Fruit fly (Drosophila melanogaster): ENCODE data around the gene CG5116.
A peak's percentile ranks its signal among the peaks of the same experiment; 100 is the strongest.

CG5116 gene

DNA sequence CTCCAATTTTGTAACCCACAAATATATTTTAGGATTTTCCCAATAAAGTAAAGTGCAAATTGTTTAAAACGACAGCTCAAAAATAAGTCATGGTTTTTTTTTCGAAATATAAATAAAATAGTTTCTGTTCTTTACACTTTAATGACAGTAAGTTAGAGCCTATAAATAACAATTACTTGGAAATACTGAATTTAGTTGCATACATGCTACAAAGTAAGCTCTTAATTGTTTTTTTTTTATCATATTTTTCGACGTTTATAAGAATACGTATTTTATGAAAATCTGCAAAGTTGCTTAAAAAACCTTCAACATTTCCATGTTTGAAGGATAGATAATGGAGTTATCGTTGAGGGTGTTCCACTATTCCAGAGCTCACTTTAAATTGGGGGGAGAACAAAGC lies 34.6 kb downstream of the CG5116 start:
- no peak for TF ChIP-seq CG7101 (tag; optimal IDR thresholded peaks at IDR 0.05)
- TF ChIP-seq kay (GFP tag; ENCODE audit: borderline replicate concordance) = no peak
- TF ChIP-seq CG33017 (tag; optimal IDR thresholded peaks at IDR 0.05) = no peak

DNA sequence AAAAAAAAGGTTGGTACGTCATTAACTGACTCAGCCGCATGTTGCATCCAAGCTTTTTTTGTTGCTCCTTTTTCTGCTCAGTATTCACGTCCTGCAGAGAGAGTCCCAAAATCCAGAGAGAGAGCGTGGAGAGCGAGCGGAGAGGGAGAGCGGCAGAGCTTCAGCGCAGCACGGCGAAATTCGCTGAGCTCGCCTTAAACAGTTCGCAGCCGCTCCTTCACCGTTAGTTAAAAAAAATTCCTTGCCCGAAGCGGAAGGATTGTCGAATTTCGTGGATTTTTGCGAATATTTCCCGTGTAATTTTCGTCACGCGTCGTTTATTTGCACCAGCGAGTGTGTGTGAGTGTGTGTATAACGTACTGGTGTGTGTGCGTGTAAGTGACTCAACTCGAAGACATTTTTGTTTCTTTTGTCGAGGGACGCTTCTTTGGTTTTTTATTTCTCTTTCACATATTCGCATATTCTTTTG lies 35.2 kb downstream of the CG5116 start:
- TF ChIP-seq tj (GFP tag; optimal IDR thresholded peaks at IDR 0.05) (peak; percentile 54), CG12768 (GFP tag; optimal IDR thresholded peaks at IDR 0.05) (peak; percentile 25), Clk (GFP tag; optimal IDR thresholded peaks at IDR 0.05) (no peak), CG33017 (tag; optimal IDR thresholded peaks at IDR 0.05) (no peak)

DNA sequence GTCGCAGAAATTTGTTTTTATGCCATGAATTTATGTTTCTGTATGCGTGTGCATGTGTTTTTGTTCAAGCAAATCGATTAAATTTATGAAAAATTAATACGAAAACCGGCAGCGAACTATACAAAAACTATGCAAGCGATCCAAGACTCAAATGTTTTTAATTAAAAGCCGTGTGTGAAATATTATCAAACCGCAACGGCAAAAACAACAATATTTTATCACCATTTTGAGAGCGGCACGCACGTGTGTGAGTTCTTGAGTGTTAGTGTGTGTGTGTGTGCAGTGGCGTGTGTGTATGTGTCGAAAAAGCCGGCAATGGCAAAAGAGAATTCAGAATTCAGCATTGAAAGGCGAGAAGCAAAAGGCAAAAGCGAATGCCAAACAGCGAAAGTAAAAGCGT lies 35.7 kb downstream of the CG5116 start:
- TF ChIP-seq tj (GFP tag; optimal IDR thresholded peaks at IDR 0.05) (no peak), CG33017 (tag; optimal IDR thresholded peaks at IDR 0.05) (no peak), CG7045 (GFP tag; optimal IDR thresholded peaks at IDR 0.05) (no peak), toe (GFP tag; optimal IDR thresholded peaks at IDR 0.05) (no peak), cnc (optimal IDR thresholded peaks at IDR 0.05) (no peak), CG1620 (GFP tag; optimal IDR thresholded peaks at IDR 0.05) (no peak), kay (GFP tag; ENCODE audit: borderline replicate concordance) (no peak), CG12768 (GFP tag; optimal IDR thresholded peaks at IDR 0.05) (no peak), Mnt (GFP tag; optimal IDR thresholded peaks at IDR 0.05) (no peak), CG5204 (GFP tag; optimal IDR thresholded peaks at IDR 0.05) (no peak), CG11617 (GFP tag; optimal IDR thresholded peaks at IDR 0.05) (no peak), Crg-1 (GFP tag; optimal IDR thresholded peaks at IDR 0.05) (no peak), cic (GFP tag; optimal IDR thresholded peaks at IDR 0.05) (no peak), ovo (GFP tag; optimal IDR thresholded peaks at IDR 0.05) (no peak), CG7101 (tag; optimal IDR thresholded peaks at IDR 0.05) (no peak), pad (GFP tag; optimal IDR thresholded peaks at IDR 0.05) (no peak), Clk (GFP tag; optimal IDR thresholded peaks at IDR 0.05) (no peak), CG14711 (tag; optimal IDR thresholded peaks at IDR 0.05) (no peak), Hr96 (GFP tag; optimal IDR thresholded peaks at IDR 0.05) (no peak)

DNA sequence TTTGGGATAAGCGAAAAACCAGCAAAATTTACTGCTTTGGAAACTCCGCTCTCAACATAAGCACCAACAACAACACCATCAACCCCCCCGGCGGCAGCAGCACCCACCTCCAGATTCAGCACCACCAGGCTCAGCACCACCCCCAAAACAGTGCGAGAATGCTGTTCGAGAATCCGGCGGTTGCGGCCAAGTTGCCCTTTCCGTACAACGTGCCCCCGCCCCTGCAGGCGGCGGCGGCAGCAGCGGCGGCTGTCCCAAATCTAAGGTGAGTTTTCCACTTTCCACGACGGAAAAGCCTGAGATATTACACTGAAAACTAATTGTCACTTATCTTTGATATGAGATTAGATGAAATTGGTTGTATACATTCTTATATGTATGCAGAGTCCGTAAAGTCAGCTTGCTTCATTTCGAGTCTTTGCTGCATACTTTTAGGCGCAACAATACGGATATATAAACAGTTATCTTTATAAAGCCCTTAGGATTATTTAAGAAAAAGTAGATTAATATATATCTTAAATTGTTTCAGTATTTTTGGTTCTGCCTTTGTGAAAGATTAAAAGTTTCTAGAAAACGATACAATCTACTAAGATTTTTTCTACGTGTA lies 36.7 kb downstream of the CG5116 start:
- TF ChIP-seq Mnt (GFP tag; optimal IDR thresholded peaks at IDR 0.05) (no peak), CG5204 (GFP tag; optimal IDR thresholded peaks at IDR 0.05) (no peak), CG1620 (GFP tag; optimal IDR thresholded peaks at IDR 0.05) (no peak), Hr96 (GFP tag; optimal IDR thresholded peaks at IDR 0.05) (no peak), CG7101 (tag; optimal IDR thresholded peaks at IDR 0.05) (no peak), pad (GFP tag; optimal IDR thresholded peaks at IDR 0.05) (no peak), tj (GFP tag; optimal IDR thresholded peaks at IDR 0.05) (no peak), toe (GFP tag; optimal IDR thresholded peaks at IDR 0.05) (no peak), CG14711 (tag; optimal IDR thresholded peaks at IDR 0.05) (no peak), kay (GFP tag; ENCODE audit: borderline replicate concordance) (no peak), ovo (GFP tag; optimal IDR thresholded peaks at IDR 0.05) (no peak), bab1 (GFP tag; optimal IDR thresholded peaks at IDR 0.05) (no peak), CG33017 (tag; optimal IDR thresholded peaks at IDR 0.05) (no peak), cnc (optimal IDR thresholded peaks at IDR 0.05) (no peak), CG12768 (GFP tag; optimal IDR thresholded peaks at IDR 0.05) (no peak), CG7045 (GFP tag; optimal IDR thresholded peaks at IDR 0.05) (no peak), Clk (GFP tag; optimal IDR thresholded peaks at IDR 0.05) (no peak), CG11617 (GFP tag; optimal IDR thresholded peaks at IDR 0.05) (no peak), Crg-1 (GFP tag; optimal IDR thresholded peaks at IDR 0.05) (no peak)

DNA sequence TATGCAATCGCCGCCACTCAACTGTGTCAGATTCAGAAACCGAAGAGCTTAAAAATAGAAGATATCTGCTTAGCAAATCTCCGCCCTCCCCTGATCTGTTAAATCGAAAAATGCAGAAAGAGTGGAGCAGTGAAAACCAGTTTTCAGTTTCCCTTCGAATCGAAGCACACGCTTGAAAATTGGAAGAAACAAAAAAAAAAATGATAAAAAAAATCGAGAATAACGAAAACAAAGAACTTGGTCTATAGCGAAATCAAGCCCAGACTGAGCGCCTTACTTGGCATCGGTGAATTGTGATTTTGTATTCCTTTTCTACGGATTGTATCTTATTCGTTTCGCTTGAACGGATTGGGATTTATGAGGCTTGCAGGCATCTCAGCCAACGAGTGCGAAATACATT lies 46.4 kb downstream of the CG5116 start:
- TF ChIP-seq cnc (optimal IDR thresholded peaks at IDR 0.05) = no peak

DNA sequence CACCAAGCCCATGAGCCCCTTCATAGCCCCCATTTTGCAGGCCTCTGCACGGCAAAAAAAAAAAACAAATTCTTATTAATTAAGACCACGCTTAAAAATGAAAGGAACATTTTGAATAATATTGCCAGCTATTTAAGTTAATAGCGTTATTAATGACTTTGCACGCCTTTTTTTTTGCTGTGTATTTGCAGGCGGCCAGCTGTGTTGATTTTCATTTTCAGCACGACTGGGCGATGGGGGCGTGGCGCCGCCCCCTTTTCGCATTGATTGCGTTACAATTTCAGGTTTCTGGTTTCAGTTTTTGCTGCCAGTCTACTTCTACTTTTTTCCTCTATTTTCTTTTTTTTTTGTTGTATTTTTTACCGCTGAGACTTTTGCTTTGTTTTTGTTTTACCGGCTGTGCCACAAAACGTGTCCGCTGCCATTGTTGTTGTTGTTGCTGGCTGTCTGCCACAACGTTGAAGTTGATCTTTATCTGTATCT lies 49.0 kb downstream of the CG5116 start:
- TF ChIP-seq CG7045 (GFP tag; optimal IDR thresholded peaks at IDR 0.05) (peak; percentile 23), tj (GFP tag; optimal IDR thresholded peaks at IDR 0.05) (no peak)

DNA sequence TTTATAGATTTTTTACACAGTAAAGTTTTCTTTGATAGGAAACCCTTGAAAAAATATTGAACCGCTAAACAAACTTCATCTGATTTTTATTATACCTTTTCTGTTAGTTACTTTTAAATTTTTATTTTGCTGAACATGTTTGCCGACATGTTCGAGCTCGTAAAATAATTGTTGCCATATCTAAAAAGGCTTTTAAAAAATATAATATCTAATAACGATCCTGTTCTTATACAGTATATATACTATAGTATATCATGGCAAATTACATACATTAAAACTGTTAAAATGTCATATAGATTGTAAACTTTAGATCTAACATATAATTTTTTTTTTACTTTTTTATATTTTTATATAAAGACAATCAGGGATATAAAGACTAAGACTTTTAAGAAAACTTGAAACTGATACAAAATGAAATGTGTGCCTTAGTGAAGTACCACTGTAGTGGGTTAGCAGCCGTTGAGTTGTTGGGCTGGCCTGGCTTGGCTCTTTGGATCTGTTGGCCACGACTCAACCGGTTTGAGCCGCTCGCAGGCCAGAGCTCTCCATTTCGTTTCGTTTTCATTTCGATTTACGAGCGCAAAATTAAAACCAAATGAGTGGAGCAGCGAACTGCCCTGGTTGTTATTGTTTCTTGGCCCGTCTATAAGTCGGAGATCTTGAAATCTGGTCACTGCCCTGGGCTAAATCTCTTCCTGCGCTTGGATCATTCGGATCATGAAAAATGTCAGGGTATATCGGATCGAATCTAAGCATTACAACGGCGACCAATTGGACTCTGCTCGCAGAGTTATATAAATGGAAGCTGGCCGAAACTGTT lies 49.7 kb downstream of the CG5116 start:
- TF ChIP-seq CG14711 (tag; optimal IDR thresholded peaks at IDR 0.05) (no peak), CG5204 (GFP tag; optimal IDR thresholded peaks at IDR 0.05) (no peak), kay (GFP tag; ENCODE audit: borderline replicate concordance) (no peak), pad (GFP tag; optimal IDR thresholded peaks at IDR 0.05) (no peak), Crg-1 (GFP tag; optimal IDR thresholded peaks at IDR 0.05) (no peak), CG11617 (GFP tag; optimal IDR thresholded peaks at IDR 0.05) (no peak), CG12768 (GFP tag; optimal IDR thresholded peaks at IDR 0.05) (no peak), bab1 (GFP tag; optimal IDR thresholded peaks at IDR 0.05) (no peak), cic (GFP tag; optimal IDR thresholded peaks at IDR 0.05) (no peak), CG7101 (tag; optimal IDR thresholded peaks at IDR 0.05) (no peak), CG1620 (GFP tag; optimal IDR thresholded peaks at IDR 0.05) (no peak), CG33017 (tag; optimal IDR thresholded peaks at IDR 0.05) (no peak), toe (GFP tag; optimal IDR thresholded peaks at IDR 0.05) (no peak), Hr96 (GFP tag; optimal IDR thresholded peaks at IDR 0.05) (no peak), tj (GFP tag; optimal IDR thresholded peaks at IDR 0.05) (no peak), ovo (GFP tag; optimal IDR thresholded peaks at IDR 0.05) (no peak), CG7045 (GFP tag; optimal IDR thresholded peaks at IDR 0.05) (no peak), Mnt (GFP tag; optimal IDR thresholded peaks at IDR 0.05) (no peak)

Data from whole organism, adult.